Worm (Caenorhabditis elegans): ENCODE data around the gene F17E9.5.

The F17E9.5 gene

DNA sequence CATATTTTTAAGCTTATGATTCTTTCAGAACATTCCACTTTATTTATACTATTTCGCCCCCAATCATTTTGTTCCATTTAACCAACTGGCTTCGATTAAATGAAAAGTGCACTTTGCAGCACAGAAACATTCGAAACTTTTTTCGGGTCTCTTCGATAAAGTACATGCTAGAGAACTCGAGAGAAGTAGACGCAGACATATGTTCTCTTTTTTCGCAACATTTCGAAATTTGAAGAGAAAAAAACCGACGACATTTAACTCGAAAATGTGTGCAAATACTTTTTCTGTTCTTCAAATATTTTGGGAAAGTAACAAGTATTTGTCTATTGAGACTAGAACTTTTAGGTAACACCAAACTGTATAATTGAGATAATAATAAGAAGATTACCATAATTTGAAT is 31.3 kb downstream of the F17E9.5 start:
- TF ChIP-seq lin-35 (GFP tag; optimal IDR thresholded peaks at IDR 0.05) (no peak), ztf-22 (GFP tag; optimal IDR thresholded peaks at IDR 0.05) (no peak), tbx-9 (tag; optimal IDR thresholded peaks at IDR 0.05; ENCODE audit: borderline replicate concordance) (no peak), aptf-2 (GFP tag; conservative IDR thresholded peaks at IDR 0.05) (no peak), nhr-80 (tag; optimal IDR thresholded peaks at IDR 0.05) (peak; percentile 26), cebp-1 (GFP tag; IDR thresholded peaks at IDR 0.05) (no peak; the same call in 1 of the 2 replicates), cebp-1 (tag; optimal IDR thresholded peaks at IDR 0.05) (peak; percentile 68)

ce11 chrIV:8377501-8377900 is 31.9 kb downstream of the F17E9.5 start, which contains the start of gene D2096.7:
Gene D2096.7 (minus strand): TSS chrIV:8377630.
- peak; percentile 89 for TF ChIP-seq attf-6 (GFP tag; IDR thresholded peaks at IDR 0.05)
- TF ChIP-seq dpl-1 (GFP tag; optimal IDR thresholded peaks at IDR 0.05) = no peak
- peak; percentile 86 for TF ChIP-seq ceh-79 (tag; optimal IDR thresholded peaks at IDR 0.05)
- peak; percentile 32 for TF ChIP-seq ZK185.1 (tag; optimal IDR thresholded peaks at IDR 0.05; ENCODE audit: poor library complexity, severe bottlenecking)
- peak; percentile 91 for TF ChIP-seq hsf-1 (GFP tag; IDR thresholded peaks at IDR 0.05)
- peak; percentile 70; the same call in 1 of the 2 replicates for TF ChIP-seq cebp-2 (GFP tag; IDR thresholded peaks at IDR 0.05)
- TF ChIP-seq lsl-1 (GFP tag; optimal IDR thresholded peaks at IDR 0.05) = peak; percentile 64
- TF ChIP-seq ztf-6 (GFP tag; IDR thresholded peaks at IDR 0.05) = no peak
- TF ChIP-seq ceh-91 (GFP tag; IDR thresholded peaks at IDR 0.05) = no peak
- no peak for TF ChIP-seq B0019.2 (GFP tag; conservative IDR thresholded peaks at IDR 0.05)
- peak; percentile 79; the same call in 1 of the 2 replicates for TF ChIP-seq ztf-25 (GFP tag; IDR thresholded peaks at IDR 0.05)
- peak; percentile 93 for TF ChIP-seq nfya-2 (GFP tag; IDR thresholded peaks at IDR 0.05)
- peak; percentile 80 for TF ChIP-seq him-1 (tag; optimal IDR thresholded peaks at IDR 0.05)
- no peak for TF ChIP-seq somi-1 (GFP tag; optimal IDR thresholded peaks at IDR 0.05)
- no peak for TF ChIP-seq hlh-12 (tag; optimal IDR thresholded peaks at IDR 0.05)
- TF ChIP-seq efl-1 (GFP tag; optimal IDR thresholded peaks at IDR 0.05) = no peak
- TF ChIP-seq snpc-3.4 (tag; optimal IDR thresholded peaks at IDR 0.05) = peak; percentile 2
- TF ChIP-seq pha-4 (tag; optimal IDR thresholded peaks at IDR 0.05) = no peak
- TF ChIP-seq ceh-100 (GFP tag; IDR thresholded peaks at IDR 0.05) = peak; percentile 74
- TF ChIP-seq C06A6.2 (GFP tag; conservative IDR thresholded peaks at IDR 0.05) = no peak
- TF ChIP-seq let-607 (tag; optimal IDR thresholded peaks at IDR 0.05) = peak in 1 of 2 experiments; percentile 47
- peak; percentile 87 for TF ChIP-seq atf-7 (tag; optimal IDR thresholded peaks at IDR 0.05)
- TF ChIP-seq lag-1 (GFP tag; IDR thresholded peaks at IDR 0.05) = no peak
- TF ChIP-seq snpc-1.3 (tag; optimal IDR thresholded peaks at IDR 0.05; ENCODE audit: insufficient read depth) = peak; percentile 89
- peak; percentile 94 for TF ChIP-seq aptf-3 (GFP tag; IDR thresholded peaks at IDR 0.05)
- peak; percentile 91 for TF ChIP-seq madf-3 (GFP tag; IDR thresholded peaks at IDR 0.05)
- no peak for TF ChIP-seq lsy-27 (tag; optimal IDR thresholded peaks at IDR 0.05; ENCODE audit: borderline replicate concordance, insufficient read depth)
- TF ChIP-seq egl-18 (GFP tag; IDR thresholded peaks at IDR 0.05) = peak; percentile 51; the same call in 1 of the 2 replicates
- no peak for TF ChIP-seq Y67H2A.10 (GFP tag; conservative IDR thresholded peaks at IDR 0.05)
- TF ChIP-seq hmg-1.2 (GFP tag; IDR thresholded peaks at IDR 0.05) = peak; percentile 54; the same call in 1 of the 2 replicates
- peak; percentile 93 for TF ChIP-seq F52B5.7 (tag; optimal IDR thresholded peaks at IDR 0.05)
- peak; percentile 92 for TF ChIP-seq ekl-4 (GFP tag; IDR thresholded peaks at IDR 0.05)
- TF ChIP-seq D2030.7 (GFP tag; IDR thresholded peaks at IDR 0.05) = peak; percentile 15; the same call in 1 of the 2 replicates
- TF ChIP-seq madf-6 (GFP tag; IDR thresholded peaks at IDR 0.05) = peak; percentile 86
- no peak for TF ChIP-seq nfya-1 (tag; optimal IDR thresholded peaks at IDR 0.05; ENCODE audit: borderline replicate concordance, insufficient read depth)
- TF ChIP-seq mcd-1 (GFP tag; IDR thresholded peaks at IDR 0.05) = peak; percentile 54; the same call in 1 of the 2 replicates
- TF ChIP-seq attf-5 (GFP tag; optimal IDR thresholded peaks at IDR 0.05) = peak; percentile 67
- TF ChIP-seq nfyb-1 (GFP tag; IDR thresholded peaks at IDR 0.05) = peak; percentile 82
- peak; percentile 85 for TF ChIP-seq F10E7.11 (tag; optimal IDR thresholded peaks at IDR 0.05)
